Worm (Caenorhabditis elegans) whole organism, L4/young adult: ENCODE data around the gene C05G5.2.

Experiments used
- W03F9.2 ChIP-seq: fragments of 150-350 bp; optimal IDR thresholded peaks from 2 replicates; lab custom pipeline; 2014; ENCODE audit warnings: missing biosample characterization, missing genetic modification characterization
- dao-5 ChIP-seq: sonication (generic microtip); optimal IDR thresholded peaks from 2 replicates; lab custom pipeline; 2016; ENCODE audit warnings: missing genotype, missing genetic modification characterization, moderate library complexity, missing compliant biosample characterization
- him-1 ChIP-seq: sonication (generic microtip); optimal IDR thresholded peaks from 2 replicates; lab custom pipeline; 2016; ENCODE audit warnings: missing genotype, missing genetic modification reagents, missing genetic modification characterization, missing compliant biosample characterization

ce11 chrX:14744496-14744895 is 2.6 kb upstream of the C05G5.2 start:
- TF ChIP-seq dao-5 (tag; lab: Kevin White, UChicago), result no peak
- TF ChIP-seq him-1 (tag; lab: Kevin White, UChicago), result no peak
- no peak for TF ChIP-seq W03F9.2 (tag; lab: Kevin White, UChicago)
